Worm (Caenorhabditis elegans): ENCODE measurements around the gene M04D8.8.
"Not testable (repeated sequence)": the region's sequence is repeated elsewhere in the genome, so short reads cannot be mapped to it uniquely, and the experiment has no call there.

The M04D8.8 gene

DNA sequence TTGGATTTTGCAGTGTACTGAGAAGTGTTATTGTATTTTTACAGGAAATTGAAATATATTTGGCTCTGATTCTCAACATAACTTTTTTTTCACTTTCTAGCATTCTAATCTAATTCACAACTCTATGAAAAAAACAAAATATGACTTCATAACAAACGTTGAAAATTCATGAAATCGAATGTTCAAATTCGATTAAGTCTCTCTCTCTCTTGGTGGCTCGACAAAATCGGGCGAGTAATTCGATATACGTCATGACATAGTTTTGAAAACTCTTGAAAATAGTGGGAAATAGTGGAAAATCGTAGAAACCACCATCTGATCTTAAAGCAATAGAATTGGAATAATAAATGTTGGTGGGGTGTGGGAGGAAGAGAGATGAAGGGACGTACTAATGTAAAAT is 16.0 kb upstream of the M04D8.8 start:
- no peak for TF ChIP-seq unc-62 (GFP tag; optimal IDR thresholded peaks at IDR 0.05)

DNA sequence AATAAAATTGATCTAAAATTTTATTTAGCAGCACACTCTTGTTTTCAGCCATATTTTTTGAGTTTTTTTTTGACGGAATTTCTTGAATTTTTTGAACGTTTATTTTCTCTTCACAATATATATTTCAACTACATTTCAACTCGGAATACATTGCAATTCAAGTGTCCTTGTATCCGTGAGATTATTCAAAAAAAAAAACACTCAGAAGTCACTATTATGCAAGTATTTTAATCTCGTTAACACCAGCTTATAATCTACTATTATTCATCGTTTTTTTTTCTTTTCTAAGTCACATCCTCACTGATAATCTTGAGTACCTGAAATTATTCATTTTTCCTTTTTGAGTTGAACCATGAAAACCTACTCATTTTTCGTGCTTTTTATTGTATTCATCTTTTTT is 10.5 kb upstream of the M04D8.8 start, which contains the start of gene ins-21:
Gene ins-21, plus strand, starts transcription at position 301 of the 400 bp plus-strand sequence.
- TF ChIP-seq unc-62 (GFP tag; optimal IDR thresholded peaks at IDR 0.05) = no peak

DNA sequence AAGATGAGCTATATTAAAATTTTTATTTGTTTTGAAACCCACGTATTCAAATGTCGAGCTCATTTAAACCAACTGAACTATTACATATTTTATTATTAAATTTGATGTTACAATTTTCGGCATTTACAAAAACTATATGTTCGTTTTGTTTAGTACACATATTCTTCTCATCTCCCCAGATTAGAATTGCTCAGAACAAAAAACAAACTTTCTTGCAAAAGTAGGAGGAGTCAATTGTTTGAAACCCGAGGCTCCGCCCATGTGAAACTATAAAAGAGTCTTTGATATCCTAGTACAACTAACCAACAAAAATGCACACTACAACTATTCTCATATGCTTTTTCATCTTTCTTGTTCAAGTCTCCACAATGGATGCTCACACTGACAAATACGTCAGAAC is 8.0 kb upstream of the M04D8.8 start, which contains the start of gene ins-22:
Gene ins-22, plus strand, starts transcription at position 301 of the 400 bp plus-strand sequence.
- TF ChIP-seq unc-62 (GFP tag; optimal IDR thresholded peaks at IDR 0.05) = no peak

DNA sequence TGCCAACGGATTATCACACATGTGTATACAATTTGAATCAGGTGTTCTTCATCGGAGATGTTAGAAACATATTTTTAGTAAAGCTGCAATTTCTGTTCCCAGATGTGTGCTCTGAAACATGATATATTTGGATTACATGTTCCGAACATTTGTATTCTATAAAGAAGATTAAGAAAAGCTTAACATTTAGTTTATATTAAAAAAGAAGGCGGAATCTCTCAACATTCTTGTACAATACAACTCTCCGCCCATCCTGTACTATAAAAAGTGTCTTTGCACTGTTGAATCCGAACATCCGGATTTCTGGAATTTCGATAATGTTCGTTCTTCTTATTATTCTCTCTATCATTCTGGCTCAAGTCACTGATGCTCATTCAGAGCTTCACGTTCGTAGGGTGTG is 6.0 kb upstream of the M04D8.8 start, which contains the start of gene ins-23:
Gene ins-23, plus strand, starts transcription at position 301 of the 400 bp plus-strand sequence.
- TF ChIP-seq unc-62 (GFP tag; optimal IDR thresholded peaks at IDR 0.05) = no peak

DNA sequence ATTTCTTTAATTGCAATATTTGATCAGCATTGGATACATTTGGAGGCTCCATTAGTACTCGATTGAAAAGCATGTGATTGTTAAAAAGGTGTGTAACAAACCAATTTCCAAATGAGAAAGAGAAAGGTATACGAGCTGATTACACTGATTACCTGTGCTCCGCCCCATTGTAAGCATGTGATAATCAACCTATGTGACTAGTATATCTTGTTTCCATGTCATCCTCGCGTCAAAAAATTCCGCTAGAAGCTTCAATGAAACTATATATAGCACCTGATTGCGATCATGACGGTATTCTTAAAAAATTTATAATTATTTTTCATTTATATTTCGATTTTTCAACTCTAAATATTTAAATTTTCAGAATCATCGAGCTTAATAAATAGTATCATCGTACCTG is 3.4 kb upstream of the M04D8.8 start, which contains the start of gene M04D8.4:
Gene M04D8.4, minus strand, starts transcription at position 101 of the 400 bp plus-strand sequence.
- no peak for TF ChIP-seq unc-62 (GFP tag; optimal IDR thresholded peaks at IDR 0.05)

DNA sequence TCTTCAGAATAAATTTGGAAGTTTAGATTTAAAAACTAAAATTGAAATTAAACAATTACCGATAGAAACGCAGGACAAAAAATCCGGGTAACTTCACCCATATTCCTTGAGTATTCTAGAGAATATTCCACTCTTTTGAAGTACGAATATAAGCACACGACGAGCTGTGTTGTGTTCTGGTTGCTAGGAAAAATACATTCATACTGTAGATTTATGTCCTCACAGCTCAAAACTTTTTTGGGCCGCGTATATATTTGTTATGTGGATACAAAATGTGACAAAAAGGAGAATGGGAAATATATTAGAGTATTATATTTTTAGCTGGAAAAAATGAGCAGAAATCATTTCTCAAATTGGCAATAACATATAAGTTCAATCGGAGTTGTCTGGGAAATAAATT is 768 bp upstream of the M04D8.8 start, which contains the start of gene M04D8.5:
Gene M04D8.5, minus strand, starts transcription at position 101 of the 400 bp plus-strand sequence.
- TF ChIP-seq unc-62 (GFP tag; optimal IDR thresholded peaks at IDR 0.05) = no peak

DNA sequence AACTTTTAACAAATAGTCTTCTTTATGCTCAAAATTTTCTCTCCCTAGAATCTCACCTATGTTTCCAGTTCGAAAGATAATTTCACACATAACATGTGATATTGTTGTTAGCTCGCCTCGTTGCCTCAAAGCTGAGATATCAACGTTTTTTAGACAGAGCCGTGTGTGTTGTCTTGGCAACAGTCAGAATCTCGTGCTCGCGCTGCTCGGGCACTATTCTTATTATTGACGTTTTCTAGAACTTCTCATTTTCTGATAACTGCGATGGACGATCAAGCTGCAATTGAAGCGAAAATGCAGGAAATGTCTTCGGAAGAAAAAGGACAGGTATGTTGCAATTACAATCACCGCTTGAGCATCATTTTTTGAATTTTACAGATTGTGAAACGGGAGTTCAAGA is 1.8 kb downstream of the M04D8.8 start, which contains the start of gene xbx-3:
Gene xbx-3, plus strand, starts transcription at position 163 of the 400 bp plus-strand sequence.
- TF ChIP-seq unc-62 (GFP tag; optimal IDR thresholded peaks at IDR 0.05) = no peak

DNA sequence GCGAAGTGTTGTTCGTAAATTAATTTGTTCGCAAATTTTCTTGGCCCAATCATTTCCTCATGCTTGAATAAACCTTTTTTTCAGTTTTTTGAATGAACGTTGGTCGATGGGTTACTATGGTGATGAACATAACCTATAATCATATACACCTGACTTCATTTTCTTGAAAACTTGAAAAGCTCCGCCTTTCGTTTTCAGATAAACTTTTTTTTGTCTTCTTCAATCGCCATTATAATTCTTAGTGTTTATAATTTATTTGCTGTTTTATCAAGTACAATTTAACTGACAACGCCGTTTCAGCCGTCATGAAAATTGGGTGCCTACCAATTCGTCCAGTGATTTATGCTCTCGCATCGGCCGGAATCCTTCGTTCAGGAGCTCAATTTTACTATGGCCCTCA is 3.2 kb downstream of the M04D8.8 start, which contains the start of gene M04D8.7:
Gene M04D8.7, plus strand, starts transcription at position 301 of the 400 bp plus-strand sequence.
- TF ChIP-seq unc-62 (GFP tag; optimal IDR thresholded peaks at IDR 0.05) = no peak

DNA sequence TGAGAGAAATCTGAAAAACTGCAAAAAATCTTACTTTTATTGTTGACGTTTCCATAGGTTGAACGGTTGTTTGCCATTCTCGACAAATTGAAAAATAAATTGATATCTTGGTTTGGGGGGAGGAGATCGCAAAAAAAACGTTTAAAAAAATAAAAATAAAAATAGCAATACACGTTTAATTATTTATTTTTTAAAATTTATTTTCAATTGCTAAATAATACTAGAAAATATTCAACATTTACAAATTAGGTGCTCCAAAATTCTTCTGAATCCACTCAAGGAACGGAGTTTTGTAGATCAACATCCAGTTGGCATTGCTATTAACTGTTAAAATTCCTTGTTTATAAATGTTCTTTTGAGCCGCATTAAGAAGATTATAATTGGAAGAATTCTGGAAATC is 6.0 kb downstream of the M04D8.8 start, which contains the start of gene T16G12.7:
Gene T16G12.7, minus strand, starts transcription at position 101 of the 400 bp plus-strand sequence.
- TF ChIP-seq unc-62 (GFP tag; optimal IDR thresholded peaks at IDR 0.05) = no peak

DNA sequence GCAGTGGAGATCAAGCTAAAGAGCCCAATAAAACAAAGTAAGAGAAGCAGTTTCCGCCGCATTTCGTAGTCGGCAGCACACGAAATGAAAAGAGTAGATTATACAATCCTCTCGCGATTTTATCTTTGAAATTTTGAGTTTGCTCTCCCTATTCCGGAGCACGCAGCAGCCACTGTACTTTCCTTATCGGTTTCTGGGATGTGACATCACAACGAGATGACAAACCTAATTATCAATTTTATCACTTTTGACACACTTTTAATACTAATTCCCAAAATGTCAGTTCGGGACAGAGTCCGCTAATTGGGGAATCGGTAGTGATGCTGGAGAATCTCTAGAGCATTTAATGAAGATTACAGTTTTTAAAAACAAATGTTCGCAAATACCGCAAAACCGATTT is 15.7 kb downstream of the M04D8.8 start, which contains the start of gene T16G12.1:
Gene T16G12.1, minus strand, starts transcription at position 176 of the 400 bp plus-strand sequence.
- no peak for TF ChIP-seq unc-62 (GFP tag; optimal IDR thresholded peaks at IDR 0.05)

DNA sequence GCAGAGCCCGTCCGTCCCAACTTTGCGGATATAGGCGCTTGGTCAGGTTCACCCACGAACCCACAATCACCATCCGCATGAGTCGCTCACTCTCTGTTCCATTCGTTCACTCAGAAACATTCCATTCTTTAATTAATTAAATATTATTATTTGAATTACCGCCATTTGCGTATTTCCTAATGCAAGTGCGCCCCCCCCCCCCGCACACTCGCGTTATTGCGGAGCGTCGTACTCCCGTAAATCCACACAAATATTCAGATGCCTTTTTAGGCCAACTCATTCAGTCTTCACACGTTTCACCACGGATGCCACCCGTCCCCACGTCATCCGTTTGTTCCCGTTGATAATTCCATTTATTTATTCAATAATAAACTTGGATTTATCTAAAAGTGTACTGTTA is 16.3 kb downstream of the M04D8.8 start, which contains the start of gene T16G12.3:
Gene T16G12.3, plus strand, starts transcription at position 301 of the 400 bp plus-strand sequence.
- TF ChIP-seq unc-62 (GFP tag; optimal IDR thresholded peaks at IDR 0.05) = not testable (repeated sequence)

DNA sequence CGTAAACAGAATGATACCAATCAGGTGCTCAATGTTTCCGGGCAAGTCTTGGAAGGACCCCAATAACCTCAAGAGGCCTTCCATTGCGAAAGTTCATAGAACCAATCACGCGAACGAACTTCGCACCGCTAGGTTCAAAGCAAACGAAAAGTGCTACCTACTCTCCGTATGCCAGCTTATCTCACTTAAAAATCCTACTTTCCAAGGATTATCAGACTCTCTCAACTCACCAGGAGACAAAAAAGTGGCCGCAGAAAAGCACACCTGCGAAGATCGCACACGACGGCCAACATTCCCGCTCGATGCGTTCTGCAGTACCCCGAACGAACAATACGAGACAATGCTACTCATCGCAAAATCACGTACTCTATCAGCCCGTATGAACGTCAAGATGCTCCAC is 19.3 kb downstream of the M04D8.8 start, which contains the start of gene T16G12.12:
Gene T16G12.12, plus strand, starts transcription at position 301 of the 400 bp plus-strand sequence.
- TF ChIP-seq unc-62 (GFP tag; optimal IDR thresholded peaks at IDR 0.05) = not testable (repeated sequence)

DNA sequence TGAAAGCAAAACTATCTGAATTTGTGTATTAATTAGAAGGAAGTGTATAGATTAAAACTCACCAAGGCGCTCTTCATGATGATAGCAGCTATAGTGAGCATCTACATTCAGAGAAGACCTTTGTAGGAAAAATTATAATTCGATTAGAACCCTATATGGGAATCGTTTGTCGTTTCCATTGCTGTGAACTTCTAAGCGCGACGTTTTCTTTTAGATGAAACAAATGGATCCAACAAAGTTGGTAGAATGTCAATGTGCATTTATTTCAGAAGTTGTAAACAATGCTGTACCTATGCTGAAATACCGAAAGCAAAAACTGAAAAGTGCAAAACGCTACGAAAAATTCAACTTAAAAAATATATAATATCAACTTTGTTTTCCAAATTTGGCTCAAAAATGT is 22.1 kb downstream of the M04D8.8 start, which contains the start of gene T16G12.10:
Gene T16G12.10, minus strand, starts transcription at position 101 of the 400 bp plus-strand sequence.
- no peak for TF ChIP-seq unc-62 (GFP tag; optimal IDR thresholded peaks at IDR 0.05)

DNA sequence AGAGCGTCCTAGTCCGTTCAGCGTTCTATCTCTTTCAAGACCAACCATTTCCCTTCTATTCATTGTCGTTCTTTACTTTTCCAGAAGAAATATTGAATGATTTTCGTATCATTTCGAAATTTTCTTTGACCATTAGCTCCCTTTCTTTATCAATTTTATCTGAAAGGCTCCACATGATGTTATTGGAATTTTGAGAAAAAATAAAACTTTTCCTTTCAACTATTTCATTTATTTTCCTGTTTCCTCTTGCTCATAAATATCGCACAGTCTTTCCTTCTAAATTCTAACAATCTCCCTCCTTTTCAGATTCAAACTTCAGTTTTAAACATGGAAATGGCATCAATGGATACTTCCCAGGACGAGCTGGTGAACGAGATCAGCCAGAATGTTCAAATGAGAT is 23.5 kb downstream of the M04D8.8 start, which contains the start of gene T16G12.4:
Gene T16G12.4, plus strand, starts transcription at position 301 of the 400 bp plus-strand sequence.
- no peak for TF ChIP-seq unc-62 (GFP tag; optimal IDR thresholded peaks at IDR 0.05)

DNA sequence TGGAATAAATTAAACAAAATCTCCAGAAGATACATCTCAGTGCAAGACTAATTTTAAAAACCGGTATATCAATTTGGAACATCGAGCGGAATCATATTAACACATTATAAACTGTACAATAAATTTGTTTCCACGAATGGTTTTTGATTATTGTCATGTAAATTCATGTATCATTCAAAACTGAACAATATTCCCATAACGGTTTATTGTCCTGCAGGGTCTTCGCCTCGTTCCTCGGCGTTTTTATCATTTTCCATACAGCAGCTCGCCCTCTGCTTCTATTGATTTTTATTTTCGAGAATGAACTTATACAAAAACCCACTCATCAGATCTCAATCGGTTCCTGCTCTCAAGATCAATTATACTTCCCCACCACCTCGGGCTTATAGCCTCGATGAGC is 25.0 kb downstream of the M04D8.8 start, which contains the start of gene T16G12.8:
Gene T16G12.8, plus strand, starts transcription at position 301 of the 400 bp plus-strand sequence.
- TF ChIP-seq unc-62 (GFP tag; optimal IDR thresholded peaks at IDR 0.05) = no peak

DNA sequence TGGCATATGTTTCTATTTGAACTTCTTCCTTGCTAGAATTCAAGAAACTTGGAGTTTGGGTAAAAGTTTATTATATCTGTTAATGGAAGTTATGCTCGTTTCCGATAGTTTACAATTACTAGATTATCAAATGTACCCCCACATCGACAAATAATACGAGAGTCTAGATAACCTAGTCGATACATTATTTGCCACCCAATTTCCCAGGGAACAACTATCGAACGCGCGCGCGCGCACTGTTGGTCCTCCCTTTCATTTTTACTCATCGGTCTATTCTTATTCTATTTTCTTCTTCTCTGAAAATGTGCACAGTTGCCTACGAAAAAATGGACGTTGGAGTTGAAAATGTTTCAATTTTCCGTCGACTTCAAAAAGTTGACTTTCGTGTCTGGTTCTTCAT is 26.6 kb downstream of the M04D8.8 start, which contains the start of gene T16G12.13:
Gene T16G12.13, plus strand, starts transcription at position 293 of the 400 bp plus-strand sequence.
- no peak for TF ChIP-seq unc-62 (GFP tag; optimal IDR thresholded peaks at IDR 0.05)

DNA sequence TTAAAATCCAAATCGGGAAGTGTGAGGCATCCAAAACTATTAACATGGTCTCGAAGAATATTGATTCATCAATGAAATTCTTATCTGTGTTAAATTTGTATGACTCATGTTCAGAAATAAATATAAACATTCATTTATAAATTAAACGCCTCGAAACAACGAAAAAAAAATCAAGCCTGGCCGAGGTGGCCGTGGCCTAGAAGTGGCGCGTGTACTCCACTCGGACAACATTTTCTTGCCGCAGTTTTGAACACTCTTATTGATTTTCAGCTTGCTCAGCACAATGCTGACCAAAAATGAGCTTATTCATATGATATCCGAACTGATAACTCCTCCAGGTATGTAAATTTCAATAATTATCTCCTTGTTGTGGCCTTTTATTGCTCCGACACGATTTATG is 30.2 kb downstream of the M04D8.8 start, which contains the start of gene ekl-6:
Gene ekl-6, plus strand, starts transcription at position 265 of the 400 bp plus-strand sequence.
- TF ChIP-seq unc-62 (GFP tag; optimal IDR thresholded peaks at IDR 0.05) = no peak
